Worm (Caenorhabditis elegans): ENCODE data around the gene sri-78.

sri-78 gene

DNA sequence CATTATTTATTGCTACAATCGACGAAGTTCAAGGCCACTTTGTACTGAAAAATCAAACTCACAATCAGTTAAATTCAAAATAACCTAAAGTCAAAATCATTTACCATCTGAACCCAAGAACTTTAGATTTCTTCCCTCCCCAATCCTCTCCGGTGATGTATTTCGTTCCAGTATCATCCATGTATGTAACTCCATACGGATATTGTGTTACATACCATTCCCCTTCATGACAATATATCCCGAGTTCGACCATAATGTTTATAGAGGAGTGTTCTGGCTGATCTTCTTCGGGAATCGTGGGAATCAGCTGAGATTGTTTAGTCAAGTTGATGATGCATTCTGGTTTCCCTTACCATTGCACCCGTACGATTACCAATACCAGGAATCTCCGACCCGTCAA, 36.6 kb upstream of the sri-78 start:
- no peak for TF ChIP-seq M03D4.4 (tag; optimal IDR thresholded peaks at IDR 0.05)
- no peak for TF ChIP-seq blmp-1 (tag; optimal IDR thresholded peaks at IDR 0.05)
- TF ChIP-seq ham-2 (GFP tag; optimal IDR thresholded peaks at IDR 0.05), result no peak

DNA sequence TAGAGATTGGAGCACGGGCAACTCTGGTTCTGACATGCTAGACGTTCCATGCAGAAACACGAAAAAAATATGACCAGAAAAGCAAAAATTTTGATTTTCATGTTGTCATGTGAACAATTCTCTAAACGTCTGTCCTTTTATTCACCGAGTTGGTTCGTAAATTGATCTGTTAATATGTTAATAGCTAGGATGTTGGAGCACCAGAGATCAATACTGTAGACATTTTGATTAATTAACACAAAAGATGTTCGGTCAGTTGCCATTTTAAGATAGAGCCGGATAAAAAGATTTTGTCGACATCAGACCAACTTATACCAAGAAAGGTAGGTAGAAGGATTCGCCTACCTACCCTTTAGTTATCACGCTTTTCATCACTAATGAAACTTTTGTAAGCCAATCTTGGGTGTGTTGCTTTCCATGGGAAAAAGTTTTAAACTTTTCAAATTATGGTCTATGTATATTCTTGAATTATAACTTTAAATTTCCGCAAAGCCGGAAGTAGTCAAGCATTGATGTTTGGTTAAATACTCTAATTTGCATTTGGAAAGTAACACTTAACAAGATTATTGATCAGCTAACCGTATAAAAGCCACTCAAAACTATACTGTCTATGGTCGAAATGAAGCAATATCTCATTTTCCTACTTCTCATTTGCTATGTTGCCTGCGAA, 35.3 kb upstream of the sri-78 start, which contains the start of the genes T10D4.11 and T10D4.1:
Gene T10D4.11 (minus strand): TSS at position 101 of the 670 bp plus-strand sequence.
Gene T10D4.1 (plus strand): TSS at position 620 of the 670 bp plus-strand sequence.
- TF ChIP-seq mab-5 (tag; optimal IDR thresholded peaks at IDR 0.05), result no peak
- TF ChIP-seq ham-2 (GFP tag; optimal IDR thresholded peaks at IDR 0.05), result no peak
- TF ChIP-seq M03D4.4 (tag; optimal IDR thresholded peaks at IDR 0.05), result no peak
- no peak for TF ChIP-seq lin-13 (tag; optimal IDR thresholded peaks at IDR 0.05)
- TF ChIP-seq pha-4 (tag; optimal IDR thresholded peaks at IDR 0.05), result no peak
- no peak for TF ChIP-seq nhr-12 (tag; optimal IDR thresholded peaks at IDR 0.05)
- TF ChIP-seq ceh-39 (tag; optimal IDR thresholded peaks at IDR 0.05), result no peak
- no peak for TF ChIP-seq flh-1 (GFP tag; optimal IDR thresholded peaks at IDR 0.05)
- TF ChIP-seq zip-8 (tag; optimal IDR thresholded peaks at IDR 0.05), result no peak
- TF ChIP-seq mls-2 (tag; optimal IDR thresholded peaks at IDR 0.05), result no peak
- no peak for TF ChIP-seq lsy-2 (tag; optimal IDR thresholded peaks at IDR 0.05)
- no peak for TF ChIP-seq unc-39 (tag; optimal IDR thresholded peaks at IDR 0.05)
- TF ChIP-seq nhr-2 (tag; optimal IDR thresholded peaks at IDR 0.05), result no peak
- TF ChIP-seq drap-1 (GFP tag; optimal IDR thresholded peaks at IDR 0.05), result no peak
- no peak for TF ChIP-seq mep-1 (tag; optimal IDR thresholded peaks at IDR 0.05)
- no peak for TF ChIP-seq nhr-237 (tag; optimal IDR thresholded peaks at IDR 0.05)
- no peak for TF ChIP-seq tbx-8 (GFP tag; optimal IDR thresholded peaks at IDR 0.05)

ce11 chrII:3151615-3152014, 33.3 kb upstream of the sri-78 start, which contains the start of the genes T10D4.14 and T10D4.19:
Gene T10D4.14 (minus strand): TSS chrII:3151715.
Gene T10D4.19 (plus strand): TSS chrII:3151918.
- TF ChIP-seq mab-5 (tag; optimal IDR thresholded peaks at IDR 0.05) (no peak), unc-62 (GFP tag; optimal IDR thresholded peaks at IDR 0.05) (no peak), bed-3 (GFP tag; optimal IDR thresholded peaks at IDR 0.05) (no peak), nhr-76 (tag; optimal IDR thresholded peaks at IDR 0.05) (no peak), nhr-28 (tag; optimal IDR thresholded peaks at IDR 0.05) (no peak), pha-4 (tag; optimal IDR thresholded peaks at IDR 0.05) (no peak)

ce11 chrII:3154383-3154782, 30.6 kb upstream of the sri-78 start, which contains the start of gene sri-32:
Gene sri-32 (minus strand): TSS chrII:3154483.
- TF ChIP-seq lsy-2 (tag; optimal IDR thresholded peaks at IDR 0.05) (no peak), nhr-28 (tag; optimal IDR thresholded peaks at IDR 0.05) (no peak), lin-32 (GFP tag; optimal IDR thresholded peaks at IDR 0.05) (no peak), ces-1 (GFP tag; optimal IDR thresholded peaks at IDR 0.05) (no peak), sem-2 (GFP tag; optimal IDR thresholded peaks at IDR 0.05) (no peak), nhr-237 (tag; optimal IDR thresholded peaks at IDR 0.05) (no peak), elt-3 (tag; optimal IDR thresholded peaks at IDR 0.05) (no peak), ceh-83 (GFP tag; optimal IDR thresholded peaks at IDR 0.05) (no peak), lin-13 (tag; optimal IDR thresholded peaks at IDR 0.05) (no peak)

DNA sequence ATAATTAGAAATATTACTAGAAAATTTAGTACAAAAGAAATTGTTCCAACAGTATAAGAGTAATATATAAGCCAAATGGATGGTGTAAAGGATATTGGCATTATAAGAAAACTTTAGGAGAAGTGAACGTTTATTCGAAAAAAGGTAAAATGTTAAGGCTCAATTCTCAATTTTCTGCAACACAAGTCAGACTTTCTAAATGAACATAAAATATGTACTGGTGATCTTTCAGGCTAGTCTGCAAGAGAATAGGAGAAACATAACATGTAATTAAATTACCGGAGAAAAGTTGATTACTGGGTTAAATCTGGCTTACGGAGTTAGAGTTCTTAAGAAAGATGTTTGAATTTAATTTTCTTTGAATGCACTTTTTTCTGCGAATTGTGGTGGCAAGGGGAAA, 28.2 kb upstream of the sri-78 start, which contains the start of gene sri-33:
Gene sri-33 (minus strand): TSS at position 101 of the 400 bp plus-strand sequence.
- no peak for TF ChIP-seq pha-4 (tag; optimal IDR thresholded peaks at IDR 0.05)
- no peak for TF ChIP-seq nhr-12 (tag; optimal IDR thresholded peaks at IDR 0.05)
- TF ChIP-seq mab-5 (tag; optimal IDR thresholded peaks at IDR 0.05), result no peak
- no peak for TF ChIP-seq zip-8 (tag; optimal IDR thresholded peaks at IDR 0.05)
- TF ChIP-seq nhr-28 (tag; optimal IDR thresholded peaks at IDR 0.05), result no peak
- no peak for TF ChIP-seq elt-1 (tag; optimal IDR thresholded peaks at IDR 0.05; ENCODE audit: borderline replicate concordance, insufficient read depth)
- no peak for TF ChIP-seq ztf-11 (tag; optimal IDR thresholded peaks at IDR 0.05)
- no peak for TF ChIP-seq nhr-76 (tag; optimal IDR thresholded peaks at IDR 0.05)
- no peak for TF ChIP-seq sptf-1 (tag; optimal IDR thresholded peaks at IDR 0.05)
- TF ChIP-seq elt-3 (tag; optimal IDR thresholded peaks at IDR 0.05), result no peak
- TF ChIP-seq unc-39 (tag; optimal IDR thresholded peaks at IDR 0.05), result no peak
- no peak for TF ChIP-seq lin-13 (tag; optimal IDR thresholded peaks at IDR 0.05)

Measured in whole organism, mixed stage, embryonic.